Fruit fly (Drosophila melanogaster): ENCODE results near the gene CG14427.

The CG14427 gene

dm6 chrX:7008102-7009087, 32.0 kb upstream of the CG14427 start:
- TF ChIP-seq Ets98B (GFP tag; IDR thresholded peaks at IDR 0.05) (peak; percentile 65), CG8159 (tag; optimal IDR thresholded peaks at IDR 0.05) (peak; percentile 79), CG14655 (GFP tag; optimal IDR thresholded peaks at IDR 0.05) (peak; percentile 77), EcR (GFP tag; optimal IDR thresholded peaks at IDR 0.05) (peak; percentile 78), Pif1B (GFP tag; optimal IDR thresholded peaks at IDR 0.05) (peak; percentile 9), CG10348 (GFP tag; IDR thresholded peaks at IDR 0.05) (0 out of 2 replicates have a peak, but pooled peaks have one; percentile 37), Pif1A (GFP tag; optimal IDR thresholded peaks at IDR 0.05) (peak; percentile 66), CG32121 (GFP tag; IDR thresholded peaks at IDR 0.05) (peak; percentile 75; the same call in 1 of the 2 replicates), rn (GFP tag; IDR thresholded peaks at IDR 0.05) (peak; percentile 32; the same call in 1 of the 2 replicates), CG13204 (GFP tag; optimal IDR thresholded peaks at IDR 0.05) (no peak), D1 (tag; optimal IDR thresholded peaks at IDR 0.05) (no peak), CG12605 (GFP tag; IDR thresholded peaks at IDR 0.05) (no peak; the same call in 1 of the 2 replicates), fd96Ca (GFP tag; IDR thresholded peaks at IDR 0.05) (peak; percentile 73; the same call in 2 of the 3 replicates), gl (tag; optimal IDR thresholded peaks at IDR 0.05) (peak; percentile 58), CG4496 (GFP tag; IDR thresholded peaks at IDR 0.05) (peak; percentile 78), CG9948 (tag; optimal IDR thresholded peaks at IDR 0.05) (peak; percentile 74), CG8301 (tag; optimal IDR thresholded peaks at IDR 0.05) (peak; percentile 73), Snoo (tag; optimal IDR thresholded peaks at IDR 0.05) (peak; percentile 56), CG15710 (tag; optimal IDR thresholded peaks at IDR 0.05) (peak; percentile 76), CG17806 (tag; optimal IDR thresholded peaks at IDR 0.05) (peak; percentile 69), CG34367 (tag; optimal IDR thresholded peaks at IDR 0.05) (peak; percentile 66)

dm6 chrX:7011063-7011743, 29.2 kb upstream of the CG14427 start, which contains the start of the genes cm, sloth1 and sloth2:
TSS of gene cm (minus strand) at chrX:7011145.
TSS of gene sloth1 (plus strand) at chrX:7011357.
TSS of gene sloth2 (plus strand) at chrX:7011357.
- TF ChIP-seq EcR (GFP tag; optimal IDR thresholded peaks at IDR 0.05) = no peak
- TF ChIP-seq rn (GFP tag; IDR thresholded peaks at IDR 0.05) = peak; percentile 34; the same call in 1 of the 2 replicates
- TF ChIP-seq fd96Ca (GFP tag; IDR thresholded peaks at IDR 0.05) = peak; percentile 84
- TF ChIP-seq CG8301 (tag; optimal IDR thresholded peaks at IDR 0.05) = peak; percentile 72
- TF ChIP-seq Snoo (tag; optimal IDR thresholded peaks at IDR 0.05) = peak; percentile 68
- TF ChIP-seq CG14655 (GFP tag; optimal IDR thresholded peaks at IDR 0.05) = peak; percentile 75
- peak; percentile 77 for TF ChIP-seq CG34367 (tag; optimal IDR thresholded peaks at IDR 0.05)
- TF ChIP-seq CG10348 (GFP tag; IDR thresholded peaks at IDR 0.05) = no peak
- TF ChIP-seq CG17806 (tag; optimal IDR thresholded peaks at IDR 0.05) = peak; percentile 71
- TF ChIP-seq Pif1B (GFP tag; optimal IDR thresholded peaks at IDR 0.05) = peak; percentile 80
- peak; percentile 84 for TF ChIP-seq CG4496 (GFP tag; IDR thresholded peaks at IDR 0.05)
- TF ChIP-seq D1 (tag; optimal IDR thresholded peaks at IDR 0.05) = no peak
- peak; percentile 85 for TF ChIP-seq CG32121 (GFP tag; IDR thresholded peaks at IDR 0.05)
- TF ChIP-seq gl (tag; optimal IDR thresholded peaks at IDR 0.05) = peak; percentile 50
- peak; percentile 76 for TF ChIP-seq CG8159 (tag; optimal IDR thresholded peaks at IDR 0.05)
- peak; percentile 64 for TF ChIP-seq CG9948 (tag; optimal IDR thresholded peaks at IDR 0.05)
- peak; percentile 78 for TF ChIP-seq Ets98B (GFP tag; IDR thresholded peaks at IDR 0.05)
- peak; percentile 35 for TF ChIP-seq CG13204 (GFP tag; optimal IDR thresholded peaks at IDR 0.05)
- peak; percentile 82 for TF ChIP-seq CG15710 (tag; optimal IDR thresholded peaks at IDR 0.05)
- TF ChIP-seq Pif1A (GFP tag; optimal IDR thresholded peaks at IDR 0.05) = peak; percentile 83
- peak; percentile 62; the same call in 1 of the 2 replicates for TF ChIP-seq CG12605 (GFP tag; IDR thresholded peaks at IDR 0.05)

dm6 chrX:7013320-7014214, 26.8 kb upstream of the CG14427 start, which contains the start of the genes CG3032 and CG4593:
TSS of gene CG3032 (minus strand) at chrX:7013881.
TSS of gene CG4593 (plus strand) at chrX:7013887.
- TF ChIP-seq CG8301 (tag; optimal IDR thresholded peaks at IDR 0.05) (peak; percentile 91), CG12605 (GFP tag; IDR thresholded peaks at IDR 0.05) (peak; percentile 97), CG4496 (GFP tag; IDR thresholded peaks at IDR 0.05) (peak; percentile 98), fd96Ca (GFP tag; IDR thresholded peaks at IDR 0.05) (peak; percentile 91), Snoo (tag; optimal IDR thresholded peaks at IDR 0.05) (peak; percentile 79), CG15710 (tag; optimal IDR thresholded peaks at IDR 0.05) (peak; percentile 84), D1 (tag; optimal IDR thresholded peaks at IDR 0.05) (no peak), gl (tag; optimal IDR thresholded peaks at IDR 0.05) (peak; percentile 31), EcR (GFP tag; optimal IDR thresholded peaks at IDR 0.05) (no peak), Ets98B (GFP tag; IDR thresholded peaks at IDR 0.05) (peak; percentile 98), CG13204 (GFP tag; optimal IDR thresholded peaks at IDR 0.05) (peak; percentile 15), Pif1B (GFP tag; optimal IDR thresholded peaks at IDR 0.05) (peak; percentile 75), CG14655 (GFP tag; optimal IDR thresholded peaks at IDR 0.05) (peak; percentile 90), Pif1A (GFP tag; optimal IDR thresholded peaks at IDR 0.05) (peak; percentile 85), CG17806 (tag; optimal IDR thresholded peaks at IDR 0.05) (peak; percentile 87), CG32121 (GFP tag; IDR thresholded peaks at IDR 0.05) (peak; percentile 96), CG9948 (tag; optimal IDR thresholded peaks at IDR 0.05) (peak; percentile 82), rn (GFP tag; IDR thresholded peaks at IDR 0.05) (peak; percentile 93), CG34367 (tag; optimal IDR thresholded peaks at IDR 0.05) (peak; percentile 87), CG8159 (tag; optimal IDR thresholded peaks at IDR 0.05) (peak; percentile 97), CG10348 (GFP tag; IDR thresholded peaks at IDR 0.05) (peak; percentile 92)

All from whole organism, pupa.